Worm (Caenorhabditis elegans): Measurements from ENCODE around the gene C08G9.1.
A peak's percentile ranks its signal among the peaks of the same experiment; 100 is the strongest.

C08G9.1 gene

DNA sequence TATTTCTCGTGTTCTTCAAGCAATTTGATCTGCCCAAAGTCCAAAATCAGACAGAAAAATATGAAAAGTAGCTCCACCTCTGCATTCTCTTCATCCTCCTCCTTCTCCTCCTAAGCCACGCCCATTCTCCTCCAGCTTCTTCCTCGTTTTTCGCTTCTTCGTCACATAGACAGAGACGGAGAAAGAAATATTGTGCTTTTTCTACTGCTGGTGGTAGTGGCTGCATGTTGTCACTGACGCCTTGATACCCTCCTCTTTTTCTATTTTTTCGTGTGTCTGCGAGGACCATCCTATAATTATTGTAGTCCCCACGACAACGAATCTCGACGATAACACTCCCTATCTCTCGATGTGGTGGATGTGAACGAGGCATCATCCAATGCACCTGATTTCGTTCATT, at the start of gene C08G9.1:
Gene C08G9.1 (plus strand): TSS at position 175 of the 400 bp plus-strand sequence.
- TF ChIP-seq ceh-19 (GFP tag; optimal IDR thresholded peaks at IDR 0.05) (no peak), nhr-11 (tag; optimal IDR thresholded peaks at IDR 0.05) (no peak), tbx-2 (tag; optimal IDR thresholded peaks at IDR 0.05) (no peak), hlh-6 (tag; optimal IDR thresholded peaks at IDR 0.05) (no peak), hlh-13 (GFP tag; optimal IDR thresholded peaks at IDR 0.05) (no peak), sox-2 (GFP tag; IDR thresholded peaks at IDR 0.05) (no peak), ceh-22 (tag; optimal IDR thresholded peaks at IDR 0.05) (no peak), ceh-18 (tag; optimal IDR thresholded peaks at IDR 0.05) (peak; percentile 19), pqm-1 (tag; optimal IDR thresholded peaks at IDR 0.05) (no peak), C08G9.2 (tag; optimal IDR thresholded peaks at IDR 0.05) (peak; percentile 56), unc-42 (tag; optimal IDR thresholded peaks at IDR 0.05) (no peak), npax-4 (tag; optimal IDR thresholded peaks at IDR 0.05) (no peak)

- TF ChIP-seq rnt-1 (tag; optimal IDR thresholded peaks at IDR 0.05) (no peak), F13H6.1 (tag; optimal IDR thresholded peaks at IDR 0.05) (no peak), ceh-48 (tag; optimal IDR thresholded peaks at IDR 0.05) (peak; percentile 54), ceh-31 (tag; optimal IDR thresholded peaks at IDR 0.05) (peak; percentile 53), lim-6 (tag; optimal IDR thresholded peaks at IDR 0.05) (no peak), ceh-19 (GFP tag; optimal IDR thresholded peaks at IDR 0.05) (peak; percentile 10), K09A11.1 (tag; optimal IDR thresholded peaks at IDR 0.05; ENCODE audit: insufficient read depth) (no peak), dmd-4 (tag; optimal IDR thresholded peaks at IDR 0.05; ENCODE audit: borderline replicate concordance) (no peak), C38D4.7 (GFP tag; optimal IDR thresholded peaks at IDR 0.05) (no peak), hlh-8 (tag; optimal IDR thresholded peaks at IDR 0.05) (no peak)
Measured at ce11 chrIV:7611396-7611795, 47.2 kb upstream of the C08G9.1 start.

DNA sequence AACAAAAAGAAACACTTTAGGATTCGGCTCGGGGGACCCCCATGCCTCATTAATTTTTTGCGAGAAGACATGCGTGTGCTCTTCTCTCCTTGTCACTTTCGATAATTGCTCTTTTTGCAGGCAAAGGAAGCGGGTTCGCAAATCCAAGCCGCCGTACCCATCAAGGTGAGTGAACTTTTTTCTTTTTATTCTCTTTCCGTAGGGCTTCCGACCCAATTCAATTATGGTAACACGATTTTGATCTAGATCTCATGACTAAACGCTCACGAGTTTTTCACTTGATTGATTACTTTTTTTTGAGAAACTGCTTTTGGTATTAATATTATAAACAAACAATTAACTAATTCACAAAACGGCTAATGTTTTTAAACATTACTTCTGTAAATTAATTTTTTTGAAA, 46.0 kb upstream of the C08G9.1 start:
- TF ChIP-seq eyg-1 (tag; optimal IDR thresholded peaks at IDR 0.05) (no peak), ceh-45 (GFP tag; IDR thresholded peaks at IDR 0.05) (0 out of 2 replicates have a peak, but pooled peaks have one; percentile 32), unc-42 (tag; optimal IDR thresholded peaks at IDR 0.05) (peak; percentile 86)

- TF ChIP-seq unc-42 (tag; optimal IDR thresholded peaks at IDR 0.05) (peak; percentile 79), ceh-31 (tag; optimal IDR thresholded peaks at IDR 0.05) (peak; percentile 51), nfya-1 (tag; optimal IDR thresholded peaks at IDR 0.05) (peak; percentile 11), nhr-232 (tag; optimal IDR thresholded peaks at IDR 0.05) (no peak), pag-3 (tag; optimal IDR thresholded peaks at IDR 0.05; ENCODE audit: borderline replicate concordance) (peak; percentile 14), ceh-34 (tag; optimal IDR thresholded peaks at IDR 0.05) (peak; percentile 28), mec-3 (tag; optimal IDR thresholded peaks at IDR 0.05; ENCODE audit: borderline replicate concordance) (no peak), C08G9.2 (tag; optimal IDR thresholded peaks at IDR 0.05) (peak; percentile 8)
Measured at ce11 chrIV:7619261-7619660, 39.3 kb upstream of the C08G9.1 start.

- TF ChIP-seq ceh-24 (tag; optimal IDR thresholded peaks at IDR 0.05): no peak
- TF ChIP-seq pag-3 (tag; optimal IDR thresholded peaks at IDR 0.05; ENCODE audit: borderline replicate concordance): no peak
- TF ChIP-seq ceh-45 (GFP tag; IDR thresholded peaks at IDR 0.05): no peak
- peak; percentile 5 for TF ChIP-seq ceh-14 (tag; optimal IDR thresholded peaks at IDR 0.05)
- no peak for TF ChIP-seq pax-1 (tag; optimal IDR thresholded peaks at IDR 0.05)
- TF ChIP-seq fkh-6 (tag; optimal IDR thresholded peaks at IDR 0.05): no peak
- TF ChIP-seq dve-1 (tag; optimal IDR thresholded peaks at IDR 0.05): no peak
- TF ChIP-seq ceh-18 (tag; optimal IDR thresholded peaks at IDR 0.05): no peak
- TF ChIP-seq ceh-31 (tag; optimal IDR thresholded peaks at IDR 0.05): peak; percentile 46
- TF ChIP-seq unc-42 (tag; optimal IDR thresholded peaks at IDR 0.05): peak; percentile 32
- TF ChIP-seq nhr-232 (tag; optimal IDR thresholded peaks at IDR 0.05): no peak
- TF ChIP-seq odd-2 (tag; optimal IDR thresholded peaks at IDR 0.05): no peak
- no peak for TF ChIP-seq elt-4 (tag; optimal IDR thresholded peaks at IDR 0.05)
- no peak for TF ChIP-seq ceh-19 (GFP tag; optimal IDR thresholded peaks at IDR 0.05)
Measured at ce11 chrIV:7620450-7620849, 38.1 kb upstream of the C08G9.1 start.

Data from whole organism, late embryonic.